Worm (Caenorhabditis elegans) whole organism, L2 larva: Measurements from ENCODE around the gene F36D3.16.
"Not testable (repeated sequence)": the region's sequence is repeated elsewhere in the genome, so short reads cannot be mapped to it uniquely, and the experiment has no call there.

ENCODE experiments used
- F13H6.1 ChIP-seq: sonication (generic microtip); optimal IDR thresholded peaks from 2 replicates; lab custom pipeline; 2016; ENCODE audit warnings: missing genetic modification characterization, missing compliant biosample characterization
- ZK546.5 ChIP-seq: sonication (generic microtip); optimal IDR thresholded peaks from 2 replicates; lab custom pipeline; 2017; ENCODE audit warnings: missing biosample characterization, missing genetic modification characterization
- alr-1 ChIP-seq: fragments of 150-350 bp; optimal IDR thresholded peaks from 2 replicates; lab custom pipeline; 2014; ENCODE audit warnings: missing biosample characterization, missing genetic modification characterization
- aly-2 ChIP-seq: fragments of 150-350 bp; optimal IDR thresholded peaks from 2 replicates; lab custom pipeline; 2014; ENCODE audit warnings: missing biosample characterization, missing genetic modification characterization
- ama-1 ChIP-seq: fragments of 150-350 bp; optimal IDR thresholded peaks from 2 replicates; lab custom pipeline; 2018; ENCODE audit warnings: inconsistent platforms
- blmp-1 ChIP-seq: sonication (generic microtip); optimal IDR thresholded peaks from 2 replicates; lab custom pipeline; 2017; ENCODE audit warnings: missing genetic modification characterization, mild to moderate bottlenecking, missing compliant biosample characterization, antibody characterized with exemption, moderate library complexity; ENCODE audit not compliant: insufficient read depth
- ceh-82 ChIP-seq: fragments of 150-350 bp; optimal IDR thresholded peaks from 2 replicates; lab custom pipeline; 2014; ENCODE audit warnings: missing biosample characterization, missing genetic modification characterization
- elt-1 ChIP-seq: fragments of 150-350 bp; optimal IDR thresholded peaks from 2 replicates; lab custom pipeline; 2014; ENCODE audit warnings: missing biosample characterization, missing genetic modification characterization
- elt-3 ChIP-seq: sonication (generic microtip); optimal IDR thresholded peaks from 2 replicates; lab custom pipeline; 2017; ENCODE audit warnings: missing biosample characterization, missing genetic modification characterization
- fos-1 ChIP-seq: fragments of 150-350 bp; optimal IDR thresholded peaks from 2 replicates; lab custom pipeline; 2014; ENCODE audit warnings: missing biosample characterization, missing genetic modification characterization
- gmeb-1 ChIP-seq: fragments of 150-350 bp; optimal IDR thresholded peaks from 2 replicates; lab custom pipeline; 2014; ENCODE audit warnings: missing biosample characterization, missing genetic modification characterization
- lin-11 ChIP-seq: fragments of 150-350 bp; sonication (generic microtip); optimal IDR thresholded peaks from 2 replicates; lab custom pipeline; 2014; ENCODE audit warnings: missing biosample characterization, missing genetic modification characterization, inconsistent platforms, mixed read lengths
- lin-13 ChIP-seq: fragments of 150-350 bp; optimal IDR thresholded peaks from 2 replicates; lab custom pipeline; 2014; ENCODE audit warnings: missing biosample characterization, missing genetic modification reagents, missing genetic modification characterization
- lin-39 ChIP-seq: fragments of 150-350 bp; optimal IDR thresholded peaks from 2 replicates; lab custom pipeline; 2014; ENCODE audit warnings: missing biosample characterization, missing genetic modification reagents, missing genetic modification characterization
- lsy-2 ChIP-seq, 2 experiments: fragments of 150-350 bp in 1 of 2; sonication (generic microtip) in 1 of 2; optimal IDR thresholded peaks; 2 replicates each; lab custom pipeline; 2014 to 2017; ENCODE audit warnings: missing biosample characterization in 2 of 2, missing genetic modification characterization in 2 of 2
- mab-5 ChIP-seq: fragments of 150-350 bp; optimal IDR thresholded peaks from 2 replicates; lab custom pipeline; 2014; ENCODE audit warnings: missing biosample characterization, missing genetic modification characterization
- nhr-10 ChIP-seq: sonication (generic microtip); optimal IDR thresholded peaks from 2 replicates; lab custom pipeline; 2017; ENCODE audit warnings: missing biosample characterization, missing genetic modification characterization
- nhr-12 ChIP-seq: fragments of 150-350 bp; optimal IDR thresholded peaks from 2 replicates; lab custom pipeline; 2014; ENCODE audit warnings: missing biosample characterization, missing genetic modification characterization
- nhr-237 ChIP-seq: fragments of 150-350 bp; optimal IDR thresholded peaks from 2 replicates; lab custom pipeline; 2014; ENCODE audit warnings: missing biosample characterization, missing genetic modification characterization
- nhr-6 ChIP-seq: fragments of 150-350 bp; optimal IDR thresholded peaks from 2 replicates; lab custom pipeline; 2014; ENCODE audit warnings: missing biosample characterization, missing genetic modification characterization
- nhr-77 ChIP-seq: fragments of 150-350 bp; optimal IDR thresholded peaks from 2 replicates; lab custom pipeline; 2014; ENCODE audit warnings: missing biosample characterization, missing genetic modification characterization
- peb-1 ChIP-seq: fragments of 150-350 bp; optimal IDR thresholded peaks from 2 replicates; lab custom pipeline; 2014; ENCODE audit warnings: missing biosample characterization, missing genetic modification characterization
- sma-3 ChIP-seq: sonication (generic microtip); optimal IDR thresholded peaks from 2 replicates; lab custom pipeline; 2016; ENCODE audit warnings: missing genetic modification reagents, missing genetic modification characterization, missing compliant biosample characterization
- sma-9 ChIP-seq, 2 experiments: fragments of 150-350 bp in 1 of 2; sonication (generic microtip) in 1 of 2; optimal IDR thresholded peaks; 2 replicates each; lab custom pipeline; 2014 to 2016; ENCODE audit warnings: missing genetic modification characterization in 2 of 2, mild to moderate bottlenecking in 1 of 2, missing biosample characterization in 1 of 2, missing compliant biosample characterization in 1 of 2, missing genetic modification reagents in 1 of 2, moderate library complexity in 1 of 2
- snpc-4 ChIP-seq: fragments of 150-350 bp; optimal IDR thresholded peaks from 2 replicates; lab custom pipeline; 2014; ENCODE audit warnings: missing biosample characterization, missing genetic modification characterization
- unc-39 ChIP-seq: fragments of 150-350 bp; optimal IDR thresholded peaks from 2 replicates; lab custom pipeline; 2014; ENCODE audit warnings: missing biosample characterization, missing genetic modification characterization
- unc-62 ChIP-seq: fragments of 150-350 bp; optimal IDR thresholded peaks from 2 replicates; lab custom pipeline; 2014; ENCODE audit warnings: missing biosample characterization, missing genetic modification reagents, missing genetic modification characterization
- zag-1 ChIP-seq: fragments of 150-350 bp; optimal IDR thresholded peaks from 2 replicates; lab custom pipeline; 2014; ENCODE audit warnings: missing biosample characterization, missing genetic modification characterization
- ztf-1 ChIP-seq: fragments of 200-800 bp; sonication (Bioruptor generic); conservative IDR thresholded peaks from 2 replicates; pipeline ENCODE4 v1.3.6; 2022; ENCODE audit warnings: missing genetic modification characterization, missing compliant biosample characterization
- ztf-11 ChIP-seq: sonication (generic microtip); optimal IDR thresholded peaks from 2 replicates; lab custom pipeline; 2017; ENCODE audit warnings: missing biosample characterization, missing genetic modification characterization

F36D3.16 gene

ce11 chrV:16503164-16503563, 24.7 kb upstream of the F36D3.16 start, which contains the start of gene F36D3.14:
Gene F36D3.14 (minus strand): TSS chrV:16503264.
- no peak for TF ChIP-seq lin-11 (tag; lab: Kevin White, UChicago)
- TF ChIP-seq snpc-4 (tag; lab: Kevin White, UChicago): no peak
- TF ChIP-seq nhr-6: no peak
- TF ChIP-seq nhr-12 (tag; lab: Kevin White, UChicago): no peak
- no peak for TF ChIP-seq fos-1 (tag; lab: Kevin White, UChicago)
- TF ChIP-seq ztf-11 (tag; lab: Kevin White, UChicago): no peak
- TF ChIP-seq mab-5 (tag; lab: Kevin White, UChicago): no peak

DNA sequence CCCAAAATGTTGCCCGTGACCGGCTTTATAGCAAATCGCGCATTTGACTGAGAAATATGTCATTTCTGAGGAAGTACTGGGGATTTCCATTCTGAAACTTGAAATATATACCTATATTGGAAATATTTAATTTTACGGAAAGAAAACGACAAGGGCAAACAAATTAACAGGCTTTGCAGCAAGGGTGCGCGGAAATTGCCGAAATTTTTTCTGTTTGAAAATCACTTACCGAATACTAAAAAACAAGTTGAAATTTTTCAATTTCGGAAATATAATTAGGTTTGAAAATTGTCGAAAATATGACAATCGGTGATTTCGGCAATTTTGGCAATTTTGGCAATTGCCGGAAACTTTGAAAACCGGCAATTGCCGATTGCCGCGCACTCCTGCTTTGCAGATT, 22.1 kb upstream of the F36D3.16 start, which contains the start of gene nhr-54:
TSS of gene nhr-54 (minus strand) at position 101 of the 400 bp plus-strand sequence.
- TF ChIP-seq gmeb-1 (no peak), elt-3 (tag; lab: Kevin White, UChicago) (no peak), ztf-1 (GFP tag; lab: Robert Waterston, UW) (no peak), lin-39 (tag; lab: Kevin White, UChicago) (no peak), lin-11 (tag; lab: Kevin White, UChicago) (no peak), elt-1 (tag; lab: Kevin White, UChicago) (no peak), mab-5 (tag; lab: Kevin White, UChicago) (no peak), aly-2 (tag; lab: Kevin White, UChicago) (no peak), blmp-1 (tag; lab: Kevin White, UChicago) (no peak)

ce11 chrV:16506650-16507049, 21.2 kb upstream of the F36D3.16 start:
- TF ChIP-seq ZK546.5 (tag; lab: Kevin White, UChicago): no peak
- peak; percentile 25 for TF ChIP-seq sma-9 (GFP tag; optimal IDR thresholded peaks at IDR 0.05; lab: Kevin White, UChicago)
- TF ChIP-seq sma-9 (tag; optimal IDR thresholded peaks at IDR 0.05; lab: Kevin White, UChicago): no peak
- TF ChIP-seq nhr-12 (tag; lab: Kevin White, UChicago): no peak

- TF ChIP-seq fos-1 (tag; lab: Kevin White, UChicago) (peak; percentile 25), unc-62 (GFP tag; lab: Kevin White, UChicago) (no peak), zag-1 (tag; lab: Kevin White, UChicago) (no peak)
These were observed 19.2 kb upstream of the F36D3.16 start, which contains the start of gene srr-3 for ce11 chrV:16508667-16509066. Gene srr-3 (minus strand): TSS chrV:16508767.

ce11 chrV:16515140-16515539, 12.8 kb upstream of the F36D3.16 start, which contains the start of gene F36D3.5:
Gene F36D3.5 (minus strand): TSS chrV:16515240.
- not testable (repeated sequence) for TF ChIP-seq nhr-10 (tag; lab: Kevin White, UChicago); peb-1; elt-3 (tag; lab: Kevin White, UChicago)

ce11 chrV:16517619-16518018, 10.3 kb upstream of the F36D3.16 start, which contains the start of gene F36D3.4:
Gene F36D3.4 (minus strand): TSS chrV:16517719.
- TF ChIP-seq blmp-1 (tag; lab: Kevin White, UChicago) (no peak), lin-39 (tag; lab: Kevin White, UChicago) (no peak), ceh-82 (tag; lab: Kevin White, UChicago) (no peak), elt-1 (tag; lab: Kevin White, UChicago) (no peak), nhr-237 (tag; lab: Kevin White, UChicago) (no peak), fos-1 (tag; lab: Kevin White, UChicago) (no peak), sma-3 (no peak), lin-13 (GFP tag; lab: Kevin White, UChicago) (no peak), F13H6.1 (tag; lab: Kevin White, UChicago) (no peak), ztf-11 (tag; lab: Kevin White, UChicago) (no peak), aly-2 (tag; lab: Kevin White, UChicago) (no peak), nhr-77 (tag; lab: Kevin White, UChicago) (no peak), ama-1 (no peak), alr-1 (tag; lab: Kevin White, UChicago) (no peak), nhr-6 (no peak), lsy-2 (tag; optimal IDR thresholded peaks at IDR 0.05; lab: Kevin White, UChicago) (no peak), unc-39 (no peak), sma-9 (GFP tag; optimal IDR thresholded peaks at IDR 0.05; lab: Kevin White, UChicago) (no peak), sma-9 (tag; optimal IDR thresholded peaks at IDR 0.05; lab: Kevin White, UChicago) (no peak), lin-11 (tag; lab: Kevin White, UChicago) (no peak)
